Worm (Caenorhabditis elegans): ENCODE data around the gene F55G1.1.

ce11 chrIV:7521591-7521990 is 30.0 kb downstream of the F55G1.1 start:
- TF ChIP-seq him-1 (tag; optimal IDR thresholded peaks at IDR 0.05) (no peak), dao-5 (tag; optimal IDR thresholded peaks at IDR 0.05) (no peak)
